Worm (Caenorhabditis elegans): ENCODE data around the gene clec-266.

Gene clec-266

ce11 chrX:6572987-6573386 lies 49.7 kb downstream of the clec-266 start:
- TF ChIP-seq K09A11.1 (tag; optimal IDR thresholded peaks at IDR 0.05; ENCODE audit: insufficient read depth) (no peak), F13H6.1 (tag; optimal IDR thresholded peaks at IDR 0.05) (no peak), unc-3 (GFP tag; conservative IDR thresholded peaks at IDR 0.05) (no peak), unc-3 (tag; optimal IDR thresholded peaks at IDR 0.05) (no peak), hlh-15 (tag; optimal IDR thresholded peaks at IDR 0.05) (no peak), C08G9.2 (tag; optimal IDR thresholded peaks at IDR 0.05) (no peak), ceh-22 (tag; optimal IDR thresholded peaks at IDR 0.05) (no peak), pax-1 (tag; optimal IDR thresholded peaks at IDR 0.05) (no peak), ceh-34 (tag; optimal IDR thresholded peaks at IDR 0.05) (no peak)

ce11 chrX:6569624-6570023 lies 53.1 kb downstream of the clec-266 start, which contains the start of gene dop-3:
Gene dop-3, minus strand, starts transcription at chrX:6569724.
- TF ChIP-seq K09A11.1 (tag; optimal IDR thresholded peaks at IDR 0.05; ENCODE audit: insufficient read depth) (no peak), sdc-2 (tag; optimal IDR thresholded peaks at IDR 0.05) (no peak), pros-1 (tag; optimal IDR thresholded peaks at IDR 0.05) (no peak), tbx-2 (tag; optimal IDR thresholded peaks at IDR 0.05) (no peak), pat-9 (tag; optimal IDR thresholded peaks at IDR 0.05) (no peak), dve-1 (tag; optimal IDR thresholded peaks at IDR 0.05) (no peak), ama-1 (optimal IDR thresholded peaks at IDR 0.05) (no peak), hlh-30 (tag; optimal IDR thresholded peaks at IDR 0.05; ENCODE audit: insufficient read depth) (no peak), ceh-14 (tag; optimal IDR thresholded peaks at IDR 0.05) (no peak), ceh-22 (tag; optimal IDR thresholded peaks at IDR 0.05) (no peak), hlh-6 (tag; optimal IDR thresholded peaks at IDR 0.05) (no peak), gmeb-2 (tag; optimal IDR thresholded peaks at IDR 0.05) (no peak), dmd-4 (tag; optimal IDR thresholded peaks at IDR 0.05; ENCODE audit: borderline replicate concordance) (no peak), F13H6.1 (tag; optimal IDR thresholded peaks at IDR 0.05) (no peak), ceh-18 (tag; optimal IDR thresholded peaks at IDR 0.05) (no peak), T23F11.4 (GFP tag; optimal IDR thresholded peaks at IDR 0.05) (no peak), ttx-3 (tag; optimal IDR thresholded peaks at IDR 0.05) (no peak), syd-9 (tag; optimal IDR thresholded peaks at IDR 0.05) (no peak), ahr-1 (tag; optimal IDR thresholded peaks at IDR 0.05) (no peak), hlh-15 (tag; optimal IDR thresholded peaks at IDR 0.05) (no peak)
